Worm (Caenorhabditis elegans) whole organism, L3 larva: ENCODE data around the gene egl-9.

Experiments used
- ZK546.5 ChIP-seq: sonication (generic microtip); optimal IDR thresholded peaks from 2 replicates; lab custom pipeline; 2017; ENCODE audit warnings: missing biosample characterization, missing genetic modification characterization
- aly-2 ChIP-seq: fragments of 150-350 bp; optimal IDR thresholded peaks from 2 replicates; lab custom pipeline; 2014; ENCODE audit warnings: missing biosample characterization, missing genetic modification characterization
- ama-1 ChIP-seq: fragments of 150-350 bp; optimal IDR thresholded peaks from 2 replicates; lab custom pipeline; 2018
- ceh-16 ChIP-seq: sonication (generic microtip); optimal IDR thresholded peaks from 2 replicates; lab custom pipeline; 2017; ENCODE audit warnings: missing biosample characterization, missing genetic modification characterization
- ceh-28 ChIP-seq: fragments of 150-350 bp; optimal IDR thresholded peaks from 2 replicates; lab custom pipeline; 2014; ENCODE audit warnings: missing biosample characterization, missing genetic modification reagents, missing genetic modification characterization
- egl-27 ChIP-seq: sonication (generic microtip); optimal IDR thresholded peaks from 4 replicates; lab custom pipeline; 2017; ENCODE audit warnings: missing biosample characterization, missing genetic modification reagents, missing genetic modification characterization
- elt-2 ChIP-seq: sonication (generic microtip); optimal IDR thresholded peaks from 2 replicates; lab custom pipeline; 2016; ENCODE audit warnings: missing genetic modification reagents, mild to moderate bottlenecking, missing genetic modification characterization, missing compliant biosample characterization
- fkh-2 ChIP-seq: fragments of 150-350 bp; optimal IDR thresholded peaks from 2 replicates; lab custom pipeline; 2014; ENCODE audit warnings: missing biosample characterization, missing genetic modification reagents, missing genetic modification characterization
- fos-1 ChIP-seq: fragments of 150-350 bp; optimal IDR thresholded peaks from 2 replicates; lab custom pipeline; 2014; ENCODE audit warnings: missing biosample characterization, missing genetic modification characterization
- hmg-11 ChIP-seq: sonication (generic microtip); optimal IDR thresholded peaks from 2 replicates; lab custom pipeline; 2016; ENCODE audit warnings: missing genetic modification characterization, missing compliant biosample characterization
- lin-15B ChIP-seq: fragments of 150-350 bp; optimal IDR thresholded peaks from 2 replicates; lab custom pipeline; 2014; ENCODE audit warnings: missing biosample characterization, missing genetic modification characterization
- lin-39 ChIP-seq: fragments of 150-350 bp; optimal IDR thresholded peaks from 2 replicates; lab custom pipeline; 2018; ENCODE audit warnings: missing biosample characterization, missing genetic modification reagents, missing genetic modification characterization
- lsy-12 ChIP-seq: sonication (generic microtip); optimal IDR thresholded peaks from 2 replicates; lab custom pipeline; 2016; ENCODE audit warnings: mild to moderate bottlenecking, missing genetic modification characterization, missing compliant biosample characterization
- mml-1 ChIP-seq: fragments of 150-350 bp; sonication (generic microtip); optimal IDR thresholded peaks from 3 replicates; lab custom pipeline; 2014; ENCODE audit warnings: missing biosample characterization, missing genetic modification characterization
- nhr-11 ChIP-seq: fragments of 150-350 bp; optimal IDR thresholded peaks from 2 replicates; lab custom pipeline; 2014; ENCODE audit warnings: missing biosample characterization, missing genetic modification characterization
- nhr-12 ChIP-seq: fragments of 150-350 bp; optimal IDR thresholded peaks from 2 replicates; lab custom pipeline; 2014; ENCODE audit warnings: missing biosample characterization, missing genetic modification characterization
- nhr-23 ChIP-seq: fragments of 150-350 bp; optimal IDR thresholded peaks from 2 replicates; lab custom pipeline; 2014; ENCODE audit warnings: missing biosample characterization, missing genetic modification reagents, missing genetic modification characterization
- nhr-237 ChIP-seq: fragments of 150-350 bp; optimal IDR thresholded peaks from 2 replicates; lab custom pipeline; 2014; ENCODE audit warnings: missing biosample characterization, missing genetic modification characterization
- nhr-25 ChIP-seq: sonication (generic microtip); optimal IDR thresholded peaks from 2 replicates; lab custom pipeline; 2017; ENCODE audit warnings: missing biosample characterization, missing genetic modification characterization
- nhr-28 ChIP-seq: fragments of 150-350 bp; optimal IDR thresholded peaks from 2 replicates; lab custom pipeline; 2014; ENCODE audit warnings: missing biosample characterization, missing genetic modification characterization
- nhr-43 ChIP-seq: sonication (generic microtip); optimal IDR thresholded peaks from 2 replicates; lab custom pipeline; 2016; ENCODE audit warnings: mild to moderate bottlenecking, missing genetic modification characterization, missing compliant biosample characterization; ENCODE audit not compliant: poor library complexity, severe bottlenecking
- nhr-67 ChIP-seq: fragments of 150-350 bp; optimal IDR thresholded peaks from 2 replicates; lab custom pipeline; 2014; ENCODE audit warnings: missing biosample characterization, missing genetic modification characterization
- nhr-76 ChIP-seq: fragments of 150-350 bp; sonication (generic microtip); optimal IDR thresholded peaks from 5 replicates; lab custom pipeline; 2014; ENCODE audit warnings: missing biosample characterization, missing genetic modification characterization
- nhr-77 ChIP-seq: fragments of 150-350 bp; optimal IDR thresholded peaks from 2 replicates; lab custom pipeline; 2014; ENCODE audit warnings: missing biosample characterization, missing genetic modification characterization
- pqm-1 ChIP-seq: fragments of 150-350 bp; optimal IDR thresholded peaks from 2 replicates; lab custom pipeline; 2017; ENCODE audit warnings: missing biosample characterization, missing genetic modification characterization, inconsistent platforms
- sea-2 ChIP-seq: fragments of 150-350 bp; sonication (generic microtip); optimal IDR thresholded peaks from 4 replicates; lab custom pipeline; 2014; ENCODE audit warnings: missing biosample characterization, missing genetic modification reagents, missing genetic modification characterization
- snpc-4 ChIP-seq: fragments of 150-350 bp; optimal IDR thresholded peaks from 2 replicates; lab custom pipeline; 2014; ENCODE audit warnings: missing biosample characterization, missing genetic modification characterization
- unc-39 ChIP-seq: sonication (generic microtip); optimal IDR thresholded peaks from 4 replicates; lab custom pipeline; 2017; ENCODE audit warnings: missing biosample characterization, missing genetic modification characterization
- zag-1 ChIP-seq: fragments of 150-350 bp; optimal IDR thresholded peaks from 2 replicates; lab custom pipeline; 2014; ENCODE audit warnings: missing biosample characterization, missing genetic modification characterization

egl-9 gene

DNA sequence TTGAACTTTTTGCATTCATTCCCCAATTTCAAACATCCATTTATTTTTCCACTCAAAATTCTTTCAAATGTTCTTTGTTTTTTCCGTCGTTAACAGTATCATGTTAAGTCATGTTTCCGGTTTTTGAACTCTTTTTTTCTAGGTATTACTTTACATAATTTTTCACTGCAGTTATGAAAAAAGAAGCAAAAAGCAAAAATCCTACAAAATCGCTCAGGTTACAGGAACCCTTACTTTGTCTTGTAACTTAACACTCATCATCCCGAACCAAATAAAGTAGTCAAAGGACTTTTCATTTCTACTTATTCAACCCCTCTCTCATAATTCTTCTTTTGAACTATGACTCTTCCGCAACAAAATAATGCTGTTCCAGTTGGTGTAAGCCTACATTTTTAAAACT lies 23.1 kb downstream of the egl-9 start, which contains the start of gene aqp-5:
Gene aqp-5, plus strand, starts transcription at position 301 of the 400 bp plus-strand sequence.
- no peak for TF ChIP-seq zag-1 (tag; lab: Kevin White, UChicago)
- TF ChIP-seq hmg-11 (tag; lab: Kevin White, UChicago), result no peak
- no peak for TF ChIP-seq lin-39 (tag; lab: Kevin White, UChicago)
- no peak for TF ChIP-seq nhr-237
- no peak for TF ChIP-seq mml-1 (tag; lab: Kevin White, UChicago)

DNA sequence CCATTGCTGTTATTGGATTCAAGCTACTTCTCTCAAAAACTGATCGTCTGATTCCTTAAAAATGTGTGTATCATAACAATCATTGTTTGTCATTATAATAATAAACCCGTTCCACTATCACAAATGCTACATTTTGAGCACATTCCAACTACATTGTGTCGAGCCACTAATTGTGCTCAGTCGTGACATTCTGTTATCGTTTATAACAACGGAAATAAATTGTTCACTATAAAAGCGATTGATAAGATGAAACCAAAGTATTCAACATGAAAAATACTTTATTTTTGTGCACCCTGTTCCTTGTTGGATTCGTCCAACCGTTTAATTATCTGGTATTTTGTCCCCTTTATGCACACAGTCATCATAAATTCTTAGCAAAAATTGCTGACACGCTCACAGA lies 24.8 kb downstream of the egl-9 start, which contains the start of gene ugt-33:
Gene ugt-33, plus strand, starts transcription at position 260 of the 400 bp plus-strand sequence.
- TF ChIP-seq elt-2 (peak; percentile 76), ceh-16 (no peak), pqm-1 (peak; percentile 83)

DNA sequence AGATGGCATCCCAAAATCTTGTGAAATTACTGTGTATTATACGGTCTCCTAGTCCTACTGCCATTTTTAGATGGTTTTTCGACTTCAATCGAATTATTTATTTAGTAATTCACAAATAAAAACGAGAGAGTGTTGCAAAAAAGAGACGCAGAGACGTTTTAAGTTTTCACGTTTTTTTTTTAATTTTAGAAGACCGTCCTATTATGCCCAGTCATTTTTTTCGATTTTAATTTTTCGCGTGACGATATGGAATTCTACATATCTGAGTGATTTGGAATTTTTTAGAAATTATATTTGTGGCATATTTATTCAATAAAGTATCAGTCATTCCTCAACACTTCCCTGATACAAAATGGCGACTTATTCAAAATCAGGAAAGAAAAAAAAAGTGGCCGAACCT lies 28.4 kb downstream of the egl-9 start, which contains the start of gene C35A5.4:
Gene C35A5.4, plus strand, starts transcription at position 301 of the 400 bp plus-strand sequence.
- TF ChIP-seq nhr-23 (tag; lab: Kevin White, UChicago) (no peak), ZK546.5 (tag; lab: Kevin White, UChicago) (no peak), egl-27 (no peak), nhr-76 (tag; lab: Kevin White, UChicago) (no peak), zag-1 (tag; lab: Kevin White, UChicago) (no peak), nhr-28 (no peak), elt-2 (no peak), nhr-12 (tag; lab: Kevin White, UChicago) (no peak), lin-15B (no peak)
- TF ChIP-seq, all 47 proteins: peak for 0

- TF ChIP-seq snpc-4 (tag; lab: Kevin White, UChicago), result no peak
- TF ChIP-seq nhr-11 (tag; lab: Kevin White, UChicago), result no peak
- no peak for TF ChIP-seq unc-39 (tag; lab: Kevin White, UChicago)
- TF ChIP-seq fos-1 (tag; lab: Kevin White, UChicago), result no peak
Observed at ce11 chrV:10501295-10501694, 33.0 kb downstream of the egl-9 start, which contains the start of gene C35A5.3. Gene C35A5.3, minus strand, starts transcription at chrV:10501395.

- TF ChIP-seq nhr-23 (tag; lab: Kevin White, UChicago) (peak; percentile 45), elt-2 (no peak)
Observed at ce11 chrV:10503011-10503410, 34.7 kb downstream of the egl-9 start, which contains the start of gene C35A5.11. Gene C35A5.11, minus strand, starts transcription at chrV:10503111.

DNA sequence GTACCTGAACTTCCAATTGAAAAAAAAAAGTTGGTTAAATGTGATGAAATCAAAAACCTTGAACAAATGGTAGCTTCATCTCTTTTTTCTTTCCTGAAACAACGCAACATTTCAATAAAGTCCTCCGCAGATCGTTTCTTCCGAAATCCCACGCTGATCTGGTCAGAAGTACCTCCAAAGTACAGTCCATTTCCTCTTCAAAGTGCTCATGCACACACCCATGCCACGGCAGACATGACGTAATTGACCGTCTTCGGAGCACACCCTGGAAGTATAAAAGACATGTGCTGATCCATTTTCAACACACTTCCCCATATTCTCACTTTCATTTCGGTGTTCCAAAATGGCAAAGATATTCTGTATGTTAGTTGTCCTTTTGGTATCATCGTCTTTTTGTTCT lies 35.6 kb downstream of the egl-9 start, which contains the start of gene C35A5.10:
Gene C35A5.10, plus strand, starts transcription at position 301 of the 400 bp plus-strand sequence.
- TF ChIP-seq nhr-28, result no peak
- TF ChIP-seq fkh-2, result no peak
- TF ChIP-seq ama-1 (lab: Kevin White, UChicago), result no peak
- no peak for TF ChIP-seq nhr-67 (tag; lab: Kevin White, UChicago)
- no peak for TF ChIP-seq pqm-1
- TF ChIP-seq hmg-11 (tag; lab: Kevin White, UChicago), result no peak
- no peak for TF ChIP-seq lsy-12
- no peak for TF ChIP-seq ceh-28
- no peak for TF ChIP-seq nhr-23 (tag; lab: Kevin White, UChicago)
- no peak for TF ChIP-seq fos-1 (tag; lab: Kevin White, UChicago)
- TF ChIP-seq mml-1 (tag; lab: Kevin White, UChicago), result no peak
- no peak for TF ChIP-seq sea-2 (GFP tag; lab: Kevin White, UChicago)
- no peak for TF ChIP-seq aly-2
- no peak for TF ChIP-seq nhr-43
- no peak for TF ChIP-seq nhr-12 (tag; lab: Kevin White, UChicago)
- no peak for TF ChIP-seq elt-2
- no peak for TF ChIP-seq nhr-77 (tag; lab: Kevin White, UChicago)
- TF ChIP-seq nhr-25 (tag; lab: Kevin White, UChicago), result no peak

- TF ChIP-seq zag-1 (tag; lab: Kevin White, UChicago), result no peak
- no peak for TF ChIP-seq hmg-11 (tag; lab: Kevin White, UChicago)
- TF ChIP-seq, all 47 proteins: peak for 0
Observed at ce11 chrV:10505553-10505952, 37.2 kb downstream of the egl-9 start, which contains the start of gene C35A5.5. Gene C35A5.5, plus strand, starts transcription at chrV:10505853.
